Fruit fly (Drosophila melanogaster): ENCODE measurements around the gene CG15742.
A peak's percentile ranks its signal among the peaks of the same experiment; 100 is the strongest.

Gene CG15742

dm6 chrX:13258048-13258756 lies at the start of gene CG15742, which contains the start of gene mew:
Gene CG15742 (minus strand): TSS chrX:13258495.
Gene mew (minus strand): TSS chrX:13258490.
- TF ChIP-seq CTCF (optimal IDR thresholded peaks at IDR 0.05) = peak in 1 of 2 experiments; percentile 17
- TF ChIP-seq CG8478 (optimal IDR thresholded peaks at IDR 0.05) = no peak

DNA sequence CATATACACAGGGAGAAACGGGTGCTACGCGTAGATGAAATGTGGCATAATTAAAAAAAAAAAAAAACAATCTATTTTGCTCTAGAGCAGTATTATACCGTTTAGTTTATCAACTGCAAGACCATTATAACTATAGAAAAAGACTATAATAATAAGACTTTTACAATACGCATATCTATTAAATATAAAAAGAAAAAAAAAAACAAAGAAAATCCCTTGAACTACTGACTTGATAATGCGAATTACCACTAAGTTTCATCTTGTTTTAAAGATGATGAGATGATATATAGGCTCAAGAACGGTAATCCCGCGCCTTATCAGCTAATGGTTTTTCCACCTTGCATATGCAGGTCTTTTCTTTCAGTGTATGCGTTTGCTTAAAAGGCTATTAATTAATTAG lies 48.9 kb upstream of the CG15742 start:
- TF ChIP-seq CG8478 (optimal IDR thresholded peaks at IDR 0.05) = no peak
- TF ChIP-seq CTCF (optimal IDR thresholded peaks at IDR 0.05) = no peak

- TF ChIP-seq CTCF (optimal IDR thresholded peaks at IDR 0.05) (no peak), CG8478 (optimal IDR thresholded peaks at IDR 0.05) (no peak)
Measured at dm6 chrX:13305323-13305722, 47.0 kb upstream of the CG15742 start.

DNA sequence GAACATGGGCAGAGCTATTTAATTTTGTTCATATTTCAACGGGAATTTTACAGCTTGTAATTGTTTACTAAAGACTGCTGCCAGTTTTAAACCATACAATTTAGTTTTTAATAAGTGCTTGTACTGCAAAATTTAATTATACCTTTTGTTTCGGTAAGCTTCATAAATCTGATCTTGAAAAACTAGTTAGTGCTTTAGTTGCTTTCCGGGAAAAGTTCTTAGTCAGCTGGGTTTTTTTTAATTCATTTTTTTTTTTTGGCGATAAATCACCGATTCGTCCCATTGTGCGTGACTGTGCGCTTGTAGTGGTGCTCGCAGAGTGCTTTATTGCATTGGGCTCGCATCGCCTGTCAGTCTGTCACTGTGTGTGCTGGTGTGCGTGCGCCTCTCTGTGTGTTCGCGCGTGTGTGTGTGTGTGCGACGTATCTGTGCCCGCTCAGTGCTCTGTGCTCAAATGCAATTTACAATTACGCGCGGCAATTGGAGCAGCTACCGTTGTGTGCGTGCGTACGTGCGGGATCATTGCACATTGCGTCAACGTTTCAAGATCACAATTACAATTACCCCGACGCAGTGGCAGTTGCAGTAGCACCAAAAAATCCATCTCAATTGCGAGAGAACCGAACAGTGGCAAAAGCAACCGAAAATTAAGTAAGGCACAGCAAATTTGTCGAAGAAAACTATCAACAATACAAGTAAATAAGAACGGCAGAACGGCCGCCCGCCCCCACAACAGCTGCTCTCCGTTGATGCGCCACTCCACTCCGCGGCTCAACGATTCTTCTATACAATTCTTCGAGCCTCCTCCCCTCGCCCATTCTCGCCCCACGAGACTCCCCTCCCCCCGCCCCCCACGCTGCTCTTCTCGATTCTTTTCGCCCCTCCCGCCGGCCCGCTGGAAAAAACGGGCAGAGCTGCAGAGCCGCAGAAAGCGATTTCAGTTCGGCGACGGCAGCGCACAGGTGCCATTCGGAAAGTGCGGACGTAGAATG lies 45.7 kb upstream of the CG15742 start:
- TF ChIP-seq CG8478 (optimal IDR thresholded peaks at IDR 0.05) (no peak), CTCF (optimal IDR thresholded peaks at IDR 0.05) (no peak)

dm6 chrX:13303527-13303655 lies 45.1 kb upstream of the CG15742 start, which contains the start of gene IP3K2:
Gene IP3K2 (plus strand): TSS chrX:13303633.
- TF ChIP-seq CTCF (optimal IDR thresholded peaks at IDR 0.05) = no peak
- TF ChIP-seq CG8478 (optimal IDR thresholded peaks at IDR 0.05) = no peak

DNA sequence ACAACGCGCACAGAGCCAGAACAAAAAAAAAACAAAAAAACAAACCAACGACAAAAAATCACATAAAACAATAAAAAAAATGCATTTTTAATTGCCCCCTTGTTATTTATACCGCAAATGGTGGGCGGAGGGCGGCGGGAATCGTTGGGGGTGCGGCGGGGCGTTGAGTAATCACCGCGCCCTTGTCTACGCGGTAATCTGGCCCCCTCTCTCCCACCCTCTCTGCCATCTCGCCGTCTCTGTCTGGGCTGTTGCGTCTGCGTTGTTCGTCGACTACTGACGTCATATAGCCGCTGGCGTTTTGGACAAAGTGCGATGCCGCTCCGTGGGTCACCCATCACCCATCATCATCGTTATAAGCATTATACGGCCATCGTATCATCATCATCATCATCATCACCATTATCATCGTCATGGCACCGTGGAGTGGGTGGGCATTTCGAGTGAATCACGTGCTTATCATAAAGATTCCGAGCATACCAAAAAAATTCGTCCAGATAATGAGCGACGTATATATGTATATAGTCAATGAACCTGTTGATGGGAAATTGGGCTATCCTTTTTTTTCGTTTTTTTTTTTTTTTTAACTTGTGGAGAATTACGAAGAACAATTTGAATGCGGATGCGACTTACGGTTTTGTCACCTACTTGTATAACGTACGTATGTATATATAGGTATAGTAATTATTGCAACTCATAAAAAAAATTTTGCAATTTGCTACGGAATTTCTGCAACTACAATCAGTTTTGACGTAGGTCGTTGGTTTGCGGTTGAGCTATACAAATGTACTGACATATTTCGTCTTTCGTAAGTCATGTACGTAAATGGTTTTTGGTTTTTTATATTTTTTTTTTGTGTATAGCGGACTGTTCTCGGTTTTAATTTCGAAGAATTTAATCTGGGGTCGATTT lies 44.6 kb upstream of the CG15742 start:
- TF ChIP-seq CTCF (optimal IDR thresholded peaks at IDR 0.05) (no peak), CG8478 (optimal IDR thresholded peaks at IDR 0.05) (no peak)

DNA sequence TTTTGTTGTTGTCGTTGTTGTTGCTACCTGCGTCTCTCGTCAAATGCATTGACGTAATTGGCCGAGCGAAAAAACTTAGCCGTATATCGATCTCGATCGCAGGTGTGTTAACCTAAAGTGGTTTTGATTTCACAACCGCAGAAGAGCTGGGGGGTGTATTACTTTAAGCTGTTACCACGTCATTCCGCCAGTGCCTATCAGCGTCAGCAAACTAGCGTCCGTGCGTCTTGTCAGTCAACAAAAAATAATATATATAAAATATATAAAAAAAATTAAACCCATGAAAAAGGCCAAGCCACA lies 44.0 kb upstream of the CG15742 start, which contains the start of gene CG1764:
TSS of gene CG1764 (minus strand) at position 101 of the 300 bp plus-strand sequence.
- TF ChIP-seq CG8478 (optimal IDR thresholded peaks at IDR 0.05) (no peak), CTCF (optimal IDR thresholded peaks at IDR 0.05) (no peak)

DNA sequence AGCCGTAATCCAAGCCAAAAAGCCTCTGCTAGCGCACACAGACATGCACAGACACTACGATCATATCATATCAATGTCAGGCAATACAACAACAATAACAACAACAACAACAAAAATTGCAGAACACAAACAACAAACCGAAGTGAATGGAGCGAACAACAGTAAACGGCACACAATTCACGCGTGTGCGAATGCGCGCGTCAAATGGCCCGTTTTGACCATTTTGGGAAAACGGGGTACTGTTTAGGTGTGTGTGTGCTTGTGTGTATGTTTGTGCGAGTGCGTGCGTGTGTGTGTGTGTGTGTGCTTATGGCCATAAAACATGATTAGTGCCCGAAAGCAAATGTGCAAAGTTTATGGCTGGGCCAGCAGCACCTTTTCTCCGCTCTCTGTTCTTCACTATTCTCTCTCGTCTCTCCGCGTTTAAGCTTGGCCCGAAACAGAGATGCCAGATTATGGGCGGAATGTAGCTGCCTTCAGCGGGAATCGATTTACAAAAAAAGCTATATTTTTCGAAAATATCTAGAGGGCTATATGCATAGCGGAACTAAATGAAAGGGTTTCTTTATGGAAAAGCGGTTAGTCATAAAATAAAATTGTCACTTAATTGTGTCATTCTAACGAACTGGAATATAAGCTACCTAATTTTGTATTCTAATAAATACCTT lies 42.7 kb upstream of the CG15742 start:
- TF ChIP-seq CG8478 (optimal IDR thresholded peaks at IDR 0.05) (no peak), CTCF (optimal IDR thresholded peaks at IDR 0.05) (no peak)

dm6 chrX:13296405-13297183 lies 38.3 kb upstream of the CG15742 start, which contains the start of gene CG1622:
Gene CG1622 (plus strand): TSS chrX:13297082.
- TF ChIP-seq CG8478 (optimal IDR thresholded peaks at IDR 0.05) (no peak), CTCF (optimal IDR thresholded peaks at IDR 0.05) (no peak)

DNA sequence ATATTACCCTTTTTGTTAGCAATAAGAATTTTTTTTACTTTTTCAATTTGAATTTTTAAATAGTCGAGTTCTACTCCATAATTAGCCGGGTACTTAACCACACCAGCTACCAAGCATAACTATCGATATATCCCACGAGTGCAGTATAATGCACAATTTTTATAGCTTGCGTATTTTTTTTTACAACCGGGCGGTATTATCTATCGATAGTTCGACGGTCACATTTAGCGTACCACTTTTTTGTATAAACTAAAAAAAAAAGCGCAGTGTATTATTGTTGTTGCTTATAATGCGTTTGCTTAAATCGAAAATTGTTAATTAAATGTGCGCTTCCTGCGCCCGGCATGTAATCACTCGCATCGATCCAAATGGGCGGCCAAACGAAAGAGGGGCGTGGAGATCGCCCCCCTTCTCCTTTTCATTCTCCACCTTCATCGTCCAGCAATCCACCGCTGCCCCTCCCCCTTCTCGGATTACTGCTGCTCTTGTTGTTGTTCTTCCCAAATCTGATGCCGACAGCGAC lies 29.6 kb upstream of the CG15742 start, which contains the start of gene Remo:
TSS of gene Remo (plus strand) at position 198 of the 523 bp plus-strand sequence.
- TF ChIP-seq CG8478 (optimal IDR thresholded peaks at IDR 0.05) (no peak), CTCF (optimal IDR thresholded peaks at IDR 0.05) (peak; percentile 10 to 40)

dm6 chrX:13285749-13286336 lies 27.5 kb upstream of the CG15742 start:
- TF ChIP-seq CTCF (optimal IDR thresholded peaks at IDR 0.05) = no peak
- no peak for TF ChIP-seq CG8478 (optimal IDR thresholded peaks at IDR 0.05)

DNA sequence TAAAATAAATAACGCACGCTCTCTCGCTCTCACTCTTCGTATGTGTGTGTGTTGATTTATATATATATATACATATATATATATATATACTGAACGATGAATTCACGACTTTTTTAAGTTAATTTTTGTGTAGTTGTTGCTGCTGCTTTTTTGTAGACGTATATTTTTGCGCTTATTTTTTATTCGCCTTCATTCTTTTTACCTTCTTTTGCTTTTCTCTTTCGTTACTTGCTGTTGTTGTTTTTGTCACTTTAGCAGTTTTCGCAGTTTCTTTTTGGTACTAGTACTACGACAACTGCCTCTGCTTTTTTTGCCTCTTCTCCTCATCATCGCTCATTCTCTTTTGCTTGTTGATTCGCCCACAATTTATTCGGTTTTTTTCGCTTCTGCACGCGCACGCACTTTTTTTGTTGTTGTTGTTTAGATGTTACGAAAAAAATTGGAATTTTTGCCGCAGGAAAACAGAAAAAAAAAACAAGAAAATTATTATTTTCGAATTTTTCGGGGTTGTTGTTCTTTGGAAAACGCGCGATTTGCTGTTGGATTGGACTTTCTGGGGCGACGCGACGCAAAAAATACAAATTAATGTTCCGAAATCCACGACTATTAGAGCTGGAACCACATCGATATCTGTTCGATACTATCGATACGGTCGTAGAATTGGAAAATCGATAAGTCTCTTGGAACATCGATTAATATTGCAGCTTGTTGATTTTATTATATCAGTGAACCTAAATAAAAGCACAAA lies 26.9 kb upstream of the CG15742 start, which contains the start of the genes HDAC4 and CG15743:
TSS of gene HDAC4 (minus strand) at position 632 of the 748 bp plus-strand sequence.
TSS of gene CG15743 (plus strand) at position 707 of the 748 bp plus-strand sequence.
- TF ChIP-seq CG8478 (optimal IDR thresholded peaks at IDR 0.05) = no peak
- no peak for TF ChIP-seq CTCF (optimal IDR thresholded peaks at IDR 0.05)

Data from S2 (cell line).